Worm (Caenorhabditis elegans): ENCODE measurements around the gene F28A12.3.

- TF ChIP-seq dao-5 (tag; optimal IDR thresholded peaks at IDR 0.05), result no peak
- TF ChIP-seq W03F9.2 (tag; optimal IDR thresholded peaks at IDR 0.05), result no peak
Observed at ce11 chrV:8657911-8658310, 16.7 kb upstream of the F28A12.3 start.

Measured in whole organism, L4/young adult.